Worm (Caenorhabditis elegans) whole organism, early embryonic: Measurements from ENCODE around the gene T25G12.6.

Source experiments
- B0310.2 ChIP-seq: sonication (generic microtip); optimal IDR thresholded peaks from 2 replicates; lab custom pipeline; 2016; ENCODE audit warnings: mild to moderate bottlenecking, missing genetic modification characterization, missing compliant biosample characterization
- F13C5.2 ChIP-seq: sonication (generic microtip); optimal IDR thresholded peaks from 2 replicates; lab custom pipeline; 2017; ENCODE audit warnings: mild to moderate bottlenecking, missing genetic modification characterization, inconsistent platforms, missing compliant biosample characterization
- aly-1 ChIP-seq: sonication (generic microtip); optimal IDR thresholded peaks from 2 replicates; lab custom pipeline; 2016; ENCODE audit warnings: missing genetic modification characterization, missing compliant biosample characterization
- ama-1 ChIP-seq: fragments of 150-350 bp; optimal IDR thresholded peaks from 2 replicates; lab custom pipeline; 2014
- ceh-13 ChIP-seq: fragments of 200-800 bp; sonication (Bioruptor generic); optimal IDR thresholded peaks from 2 replicates; lab custom pipeline; 2018; ENCODE audit warnings: mild to moderate bottlenecking, missing genetic modification characterization, missing compliant biosample characterization
- ceh-36 ChIP-seq: sonication (generic microtip); optimal IDR thresholded peaks from 2 replicates; lab custom pipeline; 2016; ENCODE audit warnings: missing genetic modification characterization, inconsistent platforms, missing compliant biosample characterization
- ets-7 ChIP-seq: sonication (generic microtip); optimal IDR thresholded peaks from 2 replicates; lab custom pipeline; 2016; ENCODE audit warnings: missing genotype, missing genetic modification characterization, missing compliant biosample characterization
- flt-1 ChIP-seq: fragments of 200-800 bp; sonication (Bioruptor generic); IDR thresholded peaks from 2 replicates; pipeline ENCODE4 v1.3.6; 2022; ENCODE audit warnings: missing genetic modification characterization, missing compliant biosample characterization
- hmbx-1 ChIP-seq: sonication (generic microtip); optimal IDR thresholded peaks from 2 replicates; lab custom pipeline; 2016; ENCODE audit warnings: mild to moderate bottlenecking, missing genetic modification characterization, missing compliant biosample characterization
- hmg-4 ChIP-seq: fragments of 200-800 bp; sonication (Bioruptor generic); optimal IDR thresholded peaks from 2 replicates; lab custom pipeline; 2018; ENCODE audit warnings: mild to moderate bottlenecking, missing genetic modification characterization, missing compliant biosample characterization
- hnd-1 ChIP-seq: sonication (generic microtip); optimal IDR thresholded peaks from 2 replicates; lab custom pipeline; 2016; ENCODE audit warnings: missing genetic modification characterization, missing compliant biosample characterization
- pes-1 ChIP-seq: fragments of 200-800 bp; sonication (Bioruptor generic); IDR thresholded peaks from 2 replicates; pipeline ENCODE4 v1.3.6; 2022; ENCODE audit warnings: missing genetic modification reagents, missing genetic modification characterization, missing compliant biosample characterization
- scrt-1 ChIP-seq: fragments of 200-800 bp; sonication (Bioruptor generic); IDR thresholded peaks from 2 replicates; pipeline ENCODE4 v1.3.6; 2022; ENCODE audit warnings: missing genetic modification characterization, missing compliant biosample characterization
- sea-1 ChIP-seq: fragments of 200-800 bp; sonication (Bioruptor generic); conservative IDR thresholded peaks from 2 replicates; pipeline ENCODE4 v1.3.6; 2022; ENCODE audit warnings: missing genetic modification characterization, missing compliant biosample characterization
- tbx-11 ChIP-seq: fragments of 200-800 bp; sonication (Bioruptor generic); IDR thresholded peaks from 2 replicates; pipeline ENCODE4 v1.3.6; 2022; ENCODE audit warnings: missing genetic modification characterization, missing compliant biosample characterization
- tbx-37 ChIP-seq: fragments of 200-800 bp; sonication (Bioruptor generic); conservative IDR thresholded peaks from 2 replicates; pipeline ENCODE4 v1.3.6; 2022; ENCODE audit warnings: missing genetic modification reagents, missing genetic modification characterization, missing compliant biosample characterization
- tra-4 ChIP-seq: sonication (generic microtip); optimal IDR thresholded peaks from 2 replicates; lab custom pipeline; 2017; ENCODE audit warnings: missing genetic modification characterization, missing compliant biosample characterization

T25G12.6 gene

DNA sequence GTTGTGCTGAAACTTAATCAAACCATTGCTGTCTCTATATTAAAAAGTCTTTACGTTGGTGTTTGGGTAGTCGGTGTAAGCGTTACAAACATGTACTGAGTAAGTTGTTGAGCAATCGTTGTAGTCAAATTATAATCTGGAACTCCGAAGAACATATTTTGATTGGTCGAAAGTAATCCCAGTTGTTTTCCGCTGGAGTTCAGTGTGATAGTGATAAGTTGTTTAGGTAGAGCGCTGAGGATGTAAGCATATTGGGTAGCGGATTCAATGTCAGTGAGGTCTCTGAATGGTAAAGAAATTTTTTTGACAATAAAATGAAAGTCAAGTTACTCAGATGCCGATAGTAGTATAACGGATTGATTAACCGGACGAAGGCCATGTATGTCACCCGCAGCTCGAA lies 2.6 kb downstream of the T25G12.6 start:
- no peak for TF ChIP-seq flt-1 (GFP tag; lab: Robert Waterston, UW)
- TF ChIP-seq pes-1 (GFP tag; lab: Robert Waterston, UW): no peak
- no peak for TF ChIP-seq aly-1 (tag; lab: Kevin White, UChicago)
- TF ChIP-seq tbx-37: no peak
- TF ChIP-seq scrt-1 (GFP tag; lab: Robert Waterston, UW): no peak
- TF ChIP-seq ama-1: no peak
- TF ChIP-seq ceh-13 (GFP tag; lab: Kevin White, UChicago): no peak
- no peak for TF ChIP-seq F13C5.2 (tag; lab: Kevin White, UChicago)
- no peak for TF ChIP-seq hmg-4 (GFP tag; lab: Kevin White, UChicago)
- TF ChIP-seq ets-7 (tag; lab: Kevin White, UChicago): no peak
- no peak for TF ChIP-seq sea-1 (GFP tag; lab: Robert Waterston, UW)
- no peak for TF ChIP-seq tra-4 (tag; lab: Kevin White, UChicago)
- TF ChIP-seq tbx-11 (GFP tag; lab: Robert Waterston, UW): no peak
- no peak for TF ChIP-seq B0310.2 (tag; lab: Kevin White, UChicago)

ce11 chrX:17221873-17222525 lies 8.0 kb downstream of the T25G12.6 start, which contains the start of gene rab-6.2:
rab-6.2 (plus strand) TSS chrX:17222475.
- no peak for TF ChIP-seq B0310.2 (tag; lab: Kevin White, UChicago)
- peak; percentile 58 for TF ChIP-seq hmg-4 (GFP tag; lab: Kevin White, UChicago)

- TF ChIP-seq hmg-4 (GFP tag; lab: Kevin White, UChicago) (no peak), ceh-36 (tag; lab: Kevin White, UChicago) (peak; percentile 21), ama-1 (no peak), hnd-1 (tag; lab: Kevin White, UChicago) (no peak), ceh-13 (GFP tag; lab: Kevin White, UChicago) (no peak), B0310.2 (tag; lab: Kevin White, UChicago) (no peak)
Observed at ce11 chrX:17217050-17217813, 12.8 kb downstream of the T25G12.6 start, which contains the start of gene acdh-7. acdh-7 (minus strand) TSS chrX:17217105.

DNA sequence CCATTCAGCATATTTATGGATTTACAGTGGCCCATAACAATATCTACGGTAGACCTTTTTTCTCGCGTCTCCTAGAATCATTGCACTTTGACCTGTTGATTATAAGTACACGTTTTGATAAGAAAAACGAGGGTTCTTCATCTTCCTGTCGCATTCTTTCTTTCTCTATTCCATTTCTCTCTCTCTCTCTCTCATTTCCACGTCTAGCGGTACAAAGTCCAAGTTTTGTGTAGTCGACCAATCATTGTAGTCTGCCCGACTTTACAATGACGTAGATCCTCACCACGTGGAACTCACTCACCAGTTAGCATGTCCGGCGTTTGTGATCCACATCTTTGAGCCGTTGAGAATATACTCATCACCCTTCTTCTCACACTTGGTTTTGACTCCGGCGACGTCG lies 13.8 kb downstream of the T25G12.6 start:
- TF ChIP-seq pes-1 (GFP tag; lab: Robert Waterston, UW): no peak
- TF ChIP-seq tbx-11 (GFP tag; lab: Robert Waterston, UW): no peak
- no peak for TF ChIP-seq hmbx-1
- no peak for TF ChIP-seq scrt-1 (GFP tag; lab: Robert Waterston, UW)
- TF ChIP-seq hnd-1 (tag; lab: Kevin White, UChicago): no peak
- TF ChIP-seq flt-1 (GFP tag; lab: Robert Waterston, UW): no peak
- no peak for TF ChIP-seq ama-1
- TF ChIP-seq B0310.2 (tag; lab: Kevin White, UChicago): no peak
- TF ChIP-seq tra-4 (tag; lab: Kevin White, UChicago): no peak
- no peak for TF ChIP-seq aly-1 (tag; lab: Kevin White, UChicago)
- no peak for TF ChIP-seq ceh-13 (GFP tag; lab: Kevin White, UChicago)
- no peak for TF ChIP-seq sea-1 (GFP tag; lab: Robert Waterston, UW)
- no peak for TF ChIP-seq ets-7 (tag; lab: Kevin White, UChicago)
- TF ChIP-seq ceh-36 (tag; lab: Kevin White, UChicago): no peak

DNA sequence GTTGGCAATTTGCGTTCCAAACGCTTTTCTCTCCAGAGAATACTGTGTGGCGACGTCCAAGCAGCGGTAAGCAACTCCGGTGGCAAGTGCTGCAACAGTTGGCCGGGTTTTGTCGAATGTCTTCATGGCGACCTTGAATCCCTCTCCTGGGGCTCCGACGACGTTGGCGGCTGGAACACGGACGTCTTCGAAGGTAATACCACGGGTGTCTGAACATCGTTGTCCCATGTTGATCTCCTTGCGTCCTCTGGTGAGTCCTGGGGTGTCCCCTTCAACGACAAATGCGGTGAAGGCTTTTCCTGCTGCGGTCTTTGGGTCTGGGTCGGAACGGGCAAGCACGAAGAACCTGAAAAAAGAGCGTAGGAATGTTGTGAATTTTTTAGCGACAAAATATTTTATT lies 14.3 kb downstream of the T25G12.6 start:
- TF ChIP-seq ceh-13 (GFP tag; lab: Kevin White, UChicago): no peak
- TF ChIP-seq F13C5.2 (tag; lab: Kevin White, UChicago): no peak
- no peak for TF ChIP-seq ceh-36 (tag; lab: Kevin White, UChicago)
- no peak for TF ChIP-seq hmbx-1
- TF ChIP-seq tra-4 (tag; lab: Kevin White, UChicago): no peak
- no peak for TF ChIP-seq scrt-1 (GFP tag; lab: Robert Waterston, UW)
- no peak for TF ChIP-seq B0310.2 (tag; lab: Kevin White, UChicago)
- no peak for TF ChIP-seq tbx-37
- TF ChIP-seq tbx-11 (GFP tag; lab: Robert Waterston, UW): no peak
- TF ChIP-seq hmg-4 (GFP tag; lab: Kevin White, UChicago): no peak
- no peak for TF ChIP-seq aly-1 (tag; lab: Kevin White, UChicago)
- no peak for TF ChIP-seq ets-7 (tag; lab: Kevin White, UChicago)
- no peak for TF ChIP-seq sea-1 (GFP tag; lab: Robert Waterston, UW)

DNA sequence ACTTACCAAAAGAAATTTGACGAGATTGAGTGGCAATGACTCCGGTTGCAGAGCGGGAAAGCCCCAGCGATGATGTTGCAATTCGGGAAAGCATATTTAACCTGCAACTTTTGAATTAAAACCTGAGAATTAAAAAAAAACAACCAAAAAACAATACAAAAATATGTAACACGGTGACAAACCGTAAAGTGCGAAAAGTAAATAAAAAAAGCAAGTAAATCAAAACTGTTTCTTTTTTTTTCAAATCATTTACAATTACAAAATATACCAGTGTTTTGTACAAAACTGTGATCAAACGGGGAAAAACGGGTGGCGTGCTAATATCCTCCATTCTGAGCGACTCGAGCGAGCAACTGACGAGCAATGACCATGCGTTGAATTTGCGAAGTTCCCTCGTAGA lies 15.2 kb downstream of the T25G12.6 start, which contains the start of gene acdh-10:
TSS of gene acdh-10 (minus strand) at position 101 of the 400 bp plus-strand sequence.
- TF ChIP-seq hnd-1 (tag; lab: Kevin White, UChicago) (no peak), pes-1 (GFP tag; lab: Robert Waterston, UW) (no peak), B0310.2 (tag; lab: Kevin White, UChicago) (no peak), tbx-11 (GFP tag; lab: Robert Waterston, UW) (no peak), scrt-1 (GFP tag; lab: Robert Waterston, UW) (no peak), ceh-13 (GFP tag; lab: Kevin White, UChicago) (no peak), hmbx-1 (no peak), ama-1 (no peak), flt-1 (GFP tag; lab: Robert Waterston, UW) (no peak)

- TF ChIP-seq scrt-1 (GFP tag; lab: Robert Waterston, UW) (no peak), tra-4 (tag; lab: Kevin White, UChicago) (no peak), ceh-13 (GFP tag; lab: Kevin White, UChicago) (no peak), hnd-1 (tag; lab: Kevin White, UChicago) (no peak), flt-1 (GFP tag; lab: Robert Waterston, UW) (no peak), ets-7 (tag; lab: Kevin White, UChicago) (no peak), hmbx-1 (no peak), pes-1 (GFP tag; lab: Robert Waterston, UW) (no peak), aly-1 (tag; lab: Kevin White, UChicago) (no peak), hmg-4 (GFP tag; lab: Kevin White, UChicago) (no peak), tbx-37 (no peak), B0310.2 (tag; lab: Kevin White, UChicago) (no peak)
Observed at ce11 chrX:17211513-17211912, 18.5 kb downstream of the T25G12.6 start.
